Fruit fly (Drosophila melanogaster) whole organism, pupa: ENCODE data around the gene Wnt4.

Source experiments
- CG10348 ChIP-seq: fragments of 200-800 bp; sonication (Bioruptor generic); IDR thresholded peaks from 2 replicates; pipeline ENCODE4 v1.3.6; 2022; ENCODE audit warnings: missing biosample characterization, missing genetic modification characterization
- CG32121 ChIP-seq: fragments of 200-800 bp; sonication (Bioruptor generic); IDR thresholded peaks from 2 replicates; pipeline ENCODE4 v1.3.6; 2022; ENCODE audit warnings: missing biosample characterization, missing genetic modification characterization
- CG34367 ChIP-seq: fragments of 200-800 bp; sonication (Bioruptor generic); optimal IDR thresholded peaks from 2 replicates; lab custom pipeline; 2018; ENCODE audit warnings: missing biosample characterization, mild to moderate bottlenecking, missing genetic modification characterization
- CG8159 ChIP-seq: fragments of 200-800 bp; sonication (Bioruptor generic); optimal IDR thresholded peaks from 3 replicates; lab custom pipeline; 2018; ENCODE audit warnings: missing biosample characterization, mild to moderate bottlenecking, missing genetic modification characterization, moderate library complexity
- CG9948 ChIP-seq: fragments of 200-800 bp; sonication (Bioruptor generic); optimal IDR thresholded peaks from 2 replicates; lab custom pipeline; 2018; ENCODE audit warnings: missing biosample characterization, mild to moderate bottlenecking, missing genetic modification characterization, moderate library complexity
- D1 ChIP-seq: fragments of 200-800 bp; sonication (Bioruptor generic); optimal IDR thresholded peaks from 2 replicates; lab custom pipeline; 2018; ENCODE audit warnings: missing biosample characterization, mild to moderate bottlenecking, missing genetic modification characterization, moderate library complexity
- EcR ChIP-seq: fragments of 200-800 bp; sonication (Bioruptor generic); optimal IDR thresholded peaks from 3 replicates; lab custom pipeline; 2019; ENCODE audit warnings: missing biosample characterization, missing genetic modification characterization, mild to moderate bottlenecking, moderate library complexity, missing genetic modification reagents
- Ets98B ChIP-seq: fragments of 200-800 bp; sonication (Bioruptor generic); IDR thresholded peaks from 2 replicates; pipeline ENCODE4 v1.3.6; 2022; ENCODE audit warnings: missing biosample characterization, missing genetic modification characterization
- Pif1A ChIP-seq: fragments of 200-800 bp; sonication (Bioruptor generic); optimal IDR thresholded peaks from 3 replicates; lab custom pipeline; 2016; ENCODE audit warnings: missing biosample characterization, missing genetic modification characterization
- Snoo ChIP-seq: fragments of 200-800 bp; sonication (Bioruptor generic); optimal IDR thresholded peaks from 3 replicates; lab custom pipeline; 2017; ENCODE audit warnings: missing biosample characterization, mild to moderate bottlenecking, missing genetic modification characterization, inconsistent platforms
- rn ChIP-seq: fragments of 200-800 bp; sonication (Bioruptor generic); IDR thresholded peaks from 2 replicates; pipeline ENCODE4 v1.3.6; 2022; ENCODE audit warnings: missing biosample characterization, missing genetic modification characterization

DNA sequence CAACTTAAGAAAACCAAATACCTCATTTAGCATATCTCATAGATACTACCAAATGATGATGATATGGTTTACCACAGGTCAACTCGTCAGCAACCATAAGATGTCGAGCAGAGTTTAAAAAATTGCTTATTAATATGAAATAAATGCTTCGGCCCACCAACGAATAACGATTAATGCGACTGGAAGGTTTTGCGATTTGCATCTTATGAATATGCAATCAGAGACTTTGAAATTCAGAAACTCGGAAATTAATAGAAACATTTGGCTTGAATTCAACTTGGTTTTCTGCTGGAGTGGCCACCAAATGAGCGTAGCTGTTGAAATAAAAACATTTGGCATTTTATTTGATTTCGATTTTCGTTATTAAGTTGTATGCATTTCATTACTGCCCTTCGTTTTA lies 7.8 kb upstream of the Wnt4 start:
- TF ChIP-seq Ets98B (GFP tag; lab: Robert Waterston, UW), result no peak
- TF ChIP-seq D1 (tag; lab: Kevin White, UChicago), result no peak
- TF ChIP-seq Pif1A (GFP tag; lab: Kevin White, UChicago), result no peak
- no peak for TF ChIP-seq rn
- TF ChIP-seq EcR (GFP tag; lab: Kevin White, UChicago), result no peak
- TF ChIP-seq CG8159 (tag; lab: Kevin White, UChicago), result no peak
- no peak for TF ChIP-seq Snoo (tag; lab: Kevin White, UChicago)
- no peak for TF ChIP-seq CG32121 (GFP tag; lab: Robert Waterston, UW)
- no peak for TF ChIP-seq CG34367 (tag; lab: Kevin White, UChicago)
- no peak for TF ChIP-seq CG10348 (GFP tag; lab: Robert Waterston, UW)
- no peak for TF ChIP-seq CG9948
